Worm (Caenorhabditis elegans) whole organism, young adult: Measurements from ENCODE around the gene W09C2.10.
A peak's percentile ranks its signal among the peaks of the same experiment; 100 is the strongest.

ENCODE experiments used
- B0035.1 ChIP-seq: sonication (generic microtip); optimal IDR thresholded peaks from 2 replicates; lab custom pipeline; 2016; ENCODE audit warnings: missing genetic modification characterization, mild to moderate bottlenecking, missing compliant biosample characterization, missing genotype, missing genetic modification reagents
- B0336.3 ChIP-seq: fragments of 200-800 bp; sonication (Bioruptor generic); IDR thresholded peaks from 2 replicates; pipeline ENCODE4 v1.3.6; 2022; ENCODE audit warnings: missing genetic modification characterization, missing compliant biosample characterization
- F23B12.7 ChIP-seq: sonication (generic microtip); optimal IDR thresholded peaks from 2 replicates; lab custom pipeline; 2017; ENCODE audit warnings: missing genetic modification characterization, mild to moderate bottlenecking, missing compliant biosample characterization, antibody characterized with exemption, moderate library complexity; ENCODE audit not compliant: insufficient read depth
- F33H1.4 ChIP-seq: fragments of 200-800 bp; sonication (Bioruptor generic); IDR thresholded peaks from 2 replicates; pipeline ENCODE4 v1.3.6; 2022; ENCODE audit warnings: missing genetic modification reagents, missing genetic modification characterization, missing compliant biosample characterization
- F55B11.4 ChIP-seq: sonication (generic microtip); optimal IDR thresholded peaks from 2 replicates; lab custom pipeline; 2016; ENCODE audit warnings: missing compliant biosample characterization, missing genetic modification characterization, borderline replicate concordance; ENCODE audit not compliant: insufficient read depth
- K11D2.4 ChIP-seq: fragments of 200-800 bp; sonication (Bioruptor generic); IDR thresholded peaks from 2 replicates; pipeline ENCODE4 v1.3.6; 2022; ENCODE audit warnings: missing genetic modification reagents, missing genetic modification characterization, missing compliant biosample characterization
- Y67H2A.10 ChIP-seq: fragments of 200-800 bp; sonication (Bioruptor generic); conservative IDR thresholded peaks from 2 replicates; pipeline ENCODE4 v1.3.6; 2022; ENCODE audit warnings: missing genetic modification reagents, missing genetic modification characterization, missing compliant biosample characterization
- ZK185.1 ChIP-seq: sonication (generic microtip); optimal IDR thresholded peaks from 2 replicates; lab custom pipeline; 2016; ENCODE audit warnings: mild to moderate bottlenecking, missing genetic modification characterization, missing compliant biosample characterization; ENCODE audit not compliant: poor library complexity, severe bottlenecking
- athp-1 ChIP-seq: sonication (generic microtip); optimal IDR thresholded peaks from 2 replicates; lab custom pipeline; 2017; ENCODE audit warnings: mild to moderate bottlenecking, missing genetic modification characterization, missing compliant biosample characterization
- attf-3 ChIP-seq: fragments of 200-800 bp; sonication (Bioruptor generic); conservative IDR thresholded peaks from 2 replicates; pipeline ENCODE4 v1.3.6; 2022; ENCODE audit warnings: missing genetic modification reagents, missing genetic modification characterization, missing compliant biosample characterization
- attf-5 ChIP-seq: fragments of 200-800 bp; sonication (Bioruptor generic); optimal IDR thresholded peaks from 2 replicates; lab custom pipeline; 2018; ENCODE audit warnings: mild to moderate bottlenecking, missing genetic modification characterization, missing compliant biosample characterization
- cebp-1 ChIP-seq, 2 experiments: fragments of 200-800 bp in 1 of 2; sonication (Bioruptor generic) in 1 of 2; sonication (generic microtip) in 1 of 2; IDR thresholded peaks in 1 of 2; optimal IDR thresholded peaks in 1 of 2; 2 replicates each; pipeline versions ENCODE4 v1.3.6 to Lab custom; 2017 to 2022; ENCODE audit warnings: missing compliant biosample characterization in 2 of 2, missing genetic modification characterization in 2 of 2, mild to moderate bottlenecking in 1 of 2, missing genetic modification reagents in 1 of 2, moderate library complexity in 1 of 2
- ceh-27 ChIP-seq: fragments of 200-800 bp; sonication (Bioruptor generic); optimal IDR thresholded peaks from 2 replicates; lab custom pipeline; 2018; ENCODE audit warnings: mild to moderate bottlenecking, missing genetic modification characterization, moderate library complexity, missing compliant biosample characterization
- chd-7 ChIP-seq: sonication (generic microtip); optimal IDR thresholded peaks from 2 replicates; lab custom pipeline; 2016; ENCODE audit warnings: mild to moderate bottlenecking, missing genetic modification characterization, moderate library complexity, missing compliant biosample characterization
- egl-18 ChIP-seq: fragments of 200-800 bp; sonication (Bioruptor generic); IDR thresholded peaks from 2 replicates; pipeline ENCODE4 v1.3.6; 2022; ENCODE audit warnings: missing genetic modification reagents, missing genetic modification characterization, missing compliant biosample characterization
- hmg-1.2 ChIP-seq: fragments of 200-800 bp; sonication (Bioruptor generic); IDR thresholded peaks from 2 replicates; pipeline ENCODE4 v1.3.6; 2022; ENCODE audit warnings: missing genetic modification reagents, missing genetic modification characterization, missing compliant biosample characterization
- hrde-1 ChIP-seq: sonication (generic microtip); optimal IDR thresholded peaks from 2 replicates; lab custom pipeline; 2016; ENCODE audit warnings: missing genetic modification characterization, mild to moderate bottlenecking, missing compliant biosample characterization, moderate library complexity, missing genotype, missing genetic modification reagents, borderline replicate concordance
- lin-26 ChIP-seq: fragments of 200-800 bp; sonication (Bioruptor generic); IDR thresholded peaks from 2 replicates; pipeline ENCODE4 v1.3.6; 2022; ENCODE audit warnings: missing genetic modification reagents, missing genetic modification characterization, missing compliant biosample characterization
- lin-35 ChIP-seq, 3 experiments: fragments of 150-350 bp in 2 of 3; sonication (generic microtip) in 1 of 3; optimal IDR thresholded peaks; 2 replicates each; lab custom pipeline; 2014 to 2018; ENCODE audit warnings: missing biosample characterization in 3 of 3, missing genetic modification characterization in 3 of 3, missing genetic modification reagents in 3 of 3
- lin-40 ChIP-seq: sonication (generic microtip); optimal IDR thresholded peaks from 2 replicates; lab custom pipeline; 2016; ENCODE audit warnings: missing genetic modification characterization, mild to moderate bottlenecking, missing compliant biosample characterization, missing genotype, missing genetic modification reagents
- lin-54 ChIP-seq: fragments of 200-800 bp; sonication (Bioruptor generic); optimal IDR thresholded peaks from 2 replicates; lab custom pipeline; 2018; ENCODE audit warnings: mild to moderate bottlenecking, missing genetic modification characterization, missing compliant biosample characterization
- madf-10 ChIP-seq: sonication (generic microtip); optimal IDR thresholded peaks from 2 replicates; lab custom pipeline; 2016; ENCODE audit warnings: mild to moderate bottlenecking, missing genetic modification characterization, missing compliant biosample characterization
- mcd-1 ChIP-seq: fragments of 200-800 bp; sonication (Bioruptor generic); IDR thresholded peaks from 2 replicates; pipeline ENCODE4 v1.3.6; 2022; ENCODE audit warnings: missing genetic modification reagents, missing genetic modification characterization, missing compliant biosample characterization
- nfya-1 ChIP-seq: sonication (generic microtip); optimal IDR thresholded peaks from 2 replicates; lab custom pipeline; 2017; ENCODE audit warnings: antibody characterized with exemption, missing compliant biosample characterization, missing genetic modification characterization, borderline replicate concordance; ENCODE audit not compliant: insufficient read depth
- nhr-27 ChIP-seq: fragments of 200-800 bp; sonication (Bioruptor generic); optimal IDR thresholded peaks from 2 replicates; lab custom pipeline; 2018; ENCODE audit warnings: mild to moderate bottlenecking, missing genetic modification characterization, moderate library complexity, missing compliant biosample characterization
- nhr-80 ChIP-seq: sonication (generic microtip); optimal IDR thresholded peaks from 2 replicates; lab custom pipeline; 2016; ENCODE audit warnings: missing genetic modification characterization, missing compliant biosample characterization
- snpc-4 ChIP-seq, 5 experiments: fragments of 150-350 bp in 1 of 5; sonication (generic microtip) in 4 of 5; optimal IDR thresholded peaks; 2 replicates each; lab custom pipeline; 2014 to 2018; ENCODE audit warnings: missing genetic modification characterization in 5 of 5, missing biosample characterization in 3 of 5, antibody characterized with exemption in 2 of 5, mild to moderate bottlenecking in 2 of 5, missing compliant biosample characterization in 2 of 5, missing genotype in 2 of 5, moderate library complexity in 2 of 5, missing genetic modification reagents in 1 of 5
- somi-1 ChIP-seq: fragments of 200-800 bp; sonication (Bioruptor generic); optimal IDR thresholded peaks from 2 replicates; lab custom pipeline; 2018; ENCODE audit warnings: mild to moderate bottlenecking, missing genetic modification characterization, missing compliant biosample characterization
- tbp1 ChIP-seq: fragments of 200-800 bp; sonication (Bioruptor generic); optimal IDR thresholded peaks from 2 replicates; lab custom pipeline; 2018; ENCODE audit warnings: mild to moderate bottlenecking, missing genetic modification characterization, missing compliant biosample characterization
- zfh-2 ChIP-seq: fragments of 200-800 bp; sonication (Bioruptor generic); conservative IDR thresholded peaks from 2 replicates; pipeline ENCODE4 v1.3.6; 2022; ENCODE audit warnings: missing genetic modification reagents, missing genetic modification characterization, missing compliant biosample characterization
- ztf-26 ChIP-seq: sonication (generic microtip); optimal IDR thresholded peaks from 2 replicates; lab custom pipeline; 2017; ENCODE audit warnings: missing genetic modification characterization, missing compliant biosample characterization
- ztf-28 ChIP-seq: fragments of 200-800 bp; sonication (Bioruptor generic); IDR thresholded peaks from 2 replicates; pipeline ENCODE4 v1.3.6; 2022; ENCODE audit warnings: missing genetic modification reagents, missing genetic modification characterization, missing compliant biosample characterization

The W09C2.10 gene

ce11 chrIV:9671001-9671652, 46.2 kb upstream of the W09C2.10 start (continued):
- TF ChIP-seq lin-26 (GFP tag; lab: Robert Waterston, UW) (no peak), cebp-1 (GFP tag; IDR thresholded peaks at IDR 0.05; lab: Robert Waterston, UW) (no peak), cebp-1 (tag; optimal IDR thresholded peaks at IDR 0.05; lab: Kevin White, UChicago) (peak; percentile 74), nfya-1 (no peak), B0035.1 (tag; lab: Kevin White, UChicago) (no peak), attf-3 (GFP tag; lab: Robert Waterston, UW) (no peak), madf-10 (no peak), tbp1 (GFP tag; lab: Kevin White, UChicago) (peak; percentile 23), F33H1.4 (GFP tag; lab: Robert Waterston, UW) (no peak), nhr-80 (peak; percentile 88), ZK185.1 (tag; lab: Kevin White, UChicago) (peak; percentile 26), Y67H2A.10 (GFP tag; lab: Robert Waterston, UW) (no peak), F23B12.7 (tag; lab: Kevin White, UChicago) (peak; percentile 37), athp-1 (no peak), zfh-2 (GFP tag; lab: Robert Waterston, UW) (no peak), snpc-4 (GFP tag; optimal IDR thresholded peaks at IDR 0.05; lab: Kevin White, UChicago) (no peak), snpc-4 (tag; optimal IDR thresholded peaks at IDR 0.05; lab: Kevin White, UChicago) (peak in 1 of 4 experiments; percentile 11)

- TF ChIP-seq hmg-1.2 (GFP tag; lab: Robert Waterston, UW) (peak; percentile 64), lin-54 (no peak), lin-35 (GFP tag; optimal IDR thresholded peaks at IDR 0.05; lab: Kevin White, UChicago) (no peak), nhr-27 (tag; lab: Kevin White, UChicago) (no peak), egl-18 (GFP tag; lab: Robert Waterston, UW) (0 out of 2 replicates have a peak, but pooled peaks have one; percentile 4), attf-5 (GFP tag; lab: Kevin White, UChicago) (peak; percentile 13), ceh-27 (GFP tag; lab: Kevin White, UChicago) (peak; percentile 45), somi-1 (GFP tag; lab: Kevin White, UChicago) (peak; percentile 31), chd-7 (tag; lab: Kevin White, UChicago) (peak; percentile 55), F55B11.4 (tag; lab: Kevin White, UChicago) (no peak), hrde-1 (tag; lab: Kevin White, UChicago) (no peak), lin-40 (peak; percentile 37), ztf-28 (GFP tag; lab: Robert Waterston, UW) (no peak), mcd-1 (0 out of 2 replicates have a peak, but pooled peaks have one; percentile 17), K11D2.4 (GFP tag; lab: Robert Waterston, UW) (0 out of 2 replicates have a peak, but pooled peaks have one; percentile 39), cebp-1 (GFP tag; IDR thresholded peaks at IDR 0.05; lab: Robert Waterston, UW) (no peak), cebp-1 (tag; optimal IDR thresholded peaks at IDR 0.05; lab: Kevin White, UChicago) (peak; percentile 36), ztf-26 (tag; lab: Kevin White, UChicago) (peak; percentile 12), B0336.3 (GFP tag; lab: Robert Waterston, UW) (0 out of 2 replicates have a peak, but pooled peaks have one; percentile 32), lin-26 (GFP tag; lab: Robert Waterston, UW) (peak; percentile 62; the same call in 1 of the 2 replicates)
These were observed 45.1 kb upstream of the W09C2.10 start for ce11 chrIV:9669969-9670368.
